Worm (Caenorhabditis elegans) whole organism, late embryonic: Measurements from ENCODE around the gene Y47D3A.1.

Source experiments
- ahr-1 ChIP-seq: sonication (generic microtip); optimal IDR thresholded peaks from 2 replicates; lab custom pipeline; 2016; ENCODE audit warnings: missing genetic modification characterization, missing compliant biosample characterization
- ama-1 ChIP-seq: fragments of 150-350 bp; optimal IDR thresholded peaks from 2 replicates; lab custom pipeline; 2014
- ceh-45 ChIP-seq: fragments of 200-800 bp; sonication (Bioruptor generic); IDR thresholded peaks from 2 replicates; pipeline ENCODE4 v1.3.6; 2022; ENCODE audit warnings: missing genetic modification reagents, missing genetic modification characterization, missing compliant biosample characterization
- dmd-4 ChIP-seq: sonication (generic microtip); optimal IDR thresholded peaks from 2 replicates; lab custom pipeline; 2016; ENCODE audit warnings: borderline replicate concordance, missing genetic modification characterization, missing compliant biosample characterization
- elt-2 ChIP-seq: sonication (generic microtip); optimal IDR thresholded peaks from 2 replicates; lab custom pipeline; 2016; ENCODE audit warnings: missing genetic modification reagents, missing genetic modification characterization, missing compliant biosample characterization
- ets-4 ChIP-seq: sonication (generic microtip); optimal IDR thresholded peaks from 2 replicates; lab custom pipeline; 2016; ENCODE audit warnings: missing genetic modification characterization, missing compliant biosample characterization
- fax-1 ChIP-seq: sonication (generic microtip); optimal IDR thresholded peaks from 2 replicates; lab custom pipeline; 2016; ENCODE audit warnings: missing genotype, missing genetic modification characterization, missing compliant biosample characterization
- fkh-6 ChIP-seq: sonication (generic microtip); optimal IDR thresholded peaks from 2 replicates; lab custom pipeline; 2016; ENCODE audit warnings: missing genetic modification characterization, missing compliant biosample characterization
- hlh-13 ChIP-seq: fragments of 200-800 bp; sonication (Bioruptor generic); optimal IDR thresholded peaks from 2 replicates; lab custom pipeline; 2018; ENCODE audit warnings: mild to moderate bottlenecking, missing genetic modification characterization, missing compliant biosample characterization
- hlh-6 ChIP-seq: sonication (generic microtip); optimal IDR thresholded peaks from 2 replicates; lab custom pipeline; 2016; ENCODE audit warnings: missing genotype, missing genetic modification characterization, missing compliant biosample characterization
- madf-2 ChIP-seq: sonication (generic microtip); optimal IDR thresholded peaks from 2 replicates; lab custom pipeline; 2017; ENCODE audit warnings: missing genetic modification characterization, missing compliant biosample characterization
- rnt-1 ChIP-seq: sonication (generic microtip); optimal IDR thresholded peaks from 2 replicates; lab custom pipeline; 2016; ENCODE audit warnings: missing genetic modification characterization, missing compliant biosample characterization

ce11 chrIII:11099864-11100263 lies 41.8 kb downstream of the Y47D3A.1 start, which contains the start of gene hmt-1:
- TF ChIP-seq elt-2 (tag; lab: Kevin White, UChicago) (no peak), fkh-6 (tag; lab: Kevin White, UChicago) (no peak), ahr-1 (tag; lab: Kevin White, UChicago) (no peak), ama-1 (lab: Kevin White, UChicago) (no peak), madf-2 (tag; lab: Kevin White, UChicago) (no peak), fax-1 (no peak), hlh-13 (GFP tag; lab: Kevin White, UChicago) (no peak), hlh-6 (tag; lab: Kevin White, UChicago) (no peak), ets-4 (tag; lab: Kevin White, UChicago) (no peak), ceh-45 (GFP tag; lab: Robert Waterston, UW) (no peak), rnt-1 (no peak), dmd-4 (tag; lab: Kevin White, UChicago) (no peak)
